Worm (Caenorhabditis elegans): ENCODE measurements around the gene clc-5.
A peak's percentile ranks its signal among the peaks of the same experiment; 100 is the strongest.

Gene clc-5

ce11 chrX:7452606-7453005 lies 19.2 kb downstream of the clc-5 start:
- TF ChIP-seq spr-3 (GFP tag; optimal IDR thresholded peaks at IDR 0.05): no peak
- TF ChIP-seq zip-2 (tag; optimal IDR thresholded peaks at IDR 0.05): no peak
- TF ChIP-seq daf-19 (GFP tag; conservative IDR thresholded peaks at IDR 0.05): no peak
- TF ChIP-seq zfp-2 (tag; optimal IDR thresholded peaks at IDR 0.05): no peak
- TF ChIP-seq sdz-12 (GFP tag; optimal IDR thresholded peaks at IDR 0.05): no peak
- no peak for TF ChIP-seq Y5F2A.4 (GFP tag; optimal IDR thresholded peaks at IDR 0.05)
- TF ChIP-seq ztf-11 (tag; optimal IDR thresholded peaks at IDR 0.05): no peak
- no peak for TF ChIP-seq nhr-41 (GFP tag; IDR thresholded peaks at IDR 0.05)
- TF ChIP-seq nhr-102 (tag; optimal IDR thresholded peaks at IDR 0.05): no peak
- no peak for TF ChIP-seq nhr-42 (GFP tag; IDR thresholded peaks at IDR 0.05)
- TF ChIP-seq spr-1 (tag; optimal IDR thresholded peaks at IDR 0.05): no peak
- no peak for TF ChIP-seq daf-8 (GFP tag; IDR thresholded peaks at IDR 0.05)
- no peak for TF ChIP-seq snpc-4 (tag; optimal IDR thresholded peaks at IDR 0.05)
- TF ChIP-seq nhr-6 (tag; optimal IDR thresholded peaks at IDR 0.05): no peak

DNA sequence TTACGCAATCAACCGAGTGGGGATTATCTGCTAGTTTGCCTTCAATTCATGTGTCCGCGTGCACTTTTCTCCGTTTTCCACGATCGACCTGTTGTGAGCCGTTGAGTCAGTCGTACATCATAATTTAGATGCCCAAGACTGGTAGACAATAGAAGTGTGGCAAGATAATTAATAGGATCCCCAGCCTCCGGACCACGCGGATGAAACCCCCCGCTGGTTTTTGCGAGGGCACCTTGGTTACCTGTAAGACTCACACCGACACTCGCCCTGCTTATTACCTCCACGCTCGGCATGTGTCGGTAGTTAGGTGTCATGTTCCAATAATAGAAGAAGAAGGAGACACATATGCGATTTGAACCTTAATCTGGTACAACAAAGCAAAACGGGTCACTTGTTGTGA lies 22.6 kb downstream of the clc-5 start:
- TF ChIP-seq ceh-28 (tag; optimal IDR thresholded peaks at IDR 0.05) (no peak), arid-1 (GFP tag; conservative IDR thresholded peaks at IDR 0.05) (no peak)

DNA sequence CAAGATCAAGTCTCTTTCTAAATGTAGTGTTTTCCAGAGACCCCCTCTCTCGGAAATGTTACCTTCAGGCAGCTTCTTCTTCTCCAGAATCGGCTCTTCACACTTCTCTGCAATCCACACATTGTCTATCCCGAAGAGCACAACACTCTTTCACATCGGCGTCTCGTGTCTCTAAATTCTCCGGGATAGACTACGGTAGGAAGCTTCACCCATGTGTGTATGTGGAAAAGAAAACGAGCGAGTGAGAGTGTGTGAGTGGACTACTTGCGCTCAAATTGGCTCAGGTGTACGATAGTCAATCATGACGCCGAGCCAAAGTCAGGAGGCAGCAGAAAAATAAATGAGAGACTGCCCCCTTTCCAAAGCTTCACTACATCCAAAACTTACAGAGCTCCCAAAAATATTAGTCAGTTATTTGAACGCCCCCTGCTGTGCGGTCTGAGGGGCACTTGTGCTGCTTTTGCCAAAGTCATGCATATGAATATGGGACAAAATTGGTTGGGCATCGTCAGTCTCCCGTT lies 23.8 kb downstream of the clc-5 start:
- no peak for TF ChIP-seq F44E2.7 (GFP tag; IDR thresholded peaks at IDR 0.05)
- TF ChIP-seq unc-39 (tag; optimal IDR thresholded peaks at IDR 0.05): no peak
- TF ChIP-seq hlh-11 (tag; optimal IDR thresholded peaks at IDR 0.05): no peak
- peak in 1 of 2 experiments; percentile 30 for TF ChIP-seq lsy-2 (tag; optimal IDR thresholded peaks at IDR 0.05)
- TF ChIP-seq ceh-62 (tag; optimal IDR thresholded peaks at IDR 0.05): no peak
- no peak for TF ChIP-seq D1046.2 (GFP tag; IDR thresholded peaks at IDR 0.05)
- no peak for TF ChIP-seq daf-19 (GFP tag; conservative IDR thresholded peaks at IDR 0.05)
- TF ChIP-seq lin-38 (GFP tag; IDR thresholded peaks at IDR 0.05): no peak
- peak; percentile 65 for TF ChIP-seq fkh-10 (GFP tag; optimal IDR thresholded peaks at IDR 0.05)
- peak; percentile 91 for TF ChIP-seq aha-1 (tag)
- no peak for TF ChIP-seq aly-2 (tag; optimal IDR thresholded peaks at IDR 0.05)

- TF ChIP-seq hmg-1.1 (GFP tag; IDR thresholded peaks at IDR 0.05): 0 out of 2 replicates have a peak, but pooled peaks have one; percentile 6
- no peak for TF ChIP-seq ztf-7 (tag; optimal IDR thresholded peaks at IDR 0.05)
- TF ChIP-seq ceh-44 (GFP tag; IDR thresholded peaks at IDR 0.05): no peak
- TF ChIP-seq set-16 (GFP tag; IDR thresholded peaks at IDR 0.05): peak; percentile 49
- no peak for TF ChIP-seq jun-1 (tag; optimal IDR thresholded peaks at IDR 0.05)
- peak; percentile 24 for TF ChIP-seq aha-1 (tag)
- TF ChIP-seq daf-16 (GFP tag; optimal IDR thresholded peaks at IDR 0.05): no peak
- no peak for TF ChIP-seq daf-16 (tag; optimal IDR thresholded peaks at IDR 0.05)
- TF ChIP-seq nhr-77 (tag; optimal IDR thresholded peaks at IDR 0.05): no peak
- no peak for TF ChIP-seq dmd-6 (GFP tag; IDR thresholded peaks at IDR 0.05)
- TF ChIP-seq egl-43 (GFP tag; IDR thresholded peaks at IDR 0.05): 0 out of 2 replicates have a peak, but pooled peaks have one; percentile 21
- peak; percentile 12 for TF ChIP-seq rbr-2 (tag; optimal IDR thresholded peaks at IDR 0.05)
- no peak for TF ChIP-seq R02D3.7 (tag; optimal IDR thresholded peaks at IDR 0.05)
Measured at ce11 chrX:7460516-7460915, 27.1 kb downstream of the clc-5 start.

DNA sequence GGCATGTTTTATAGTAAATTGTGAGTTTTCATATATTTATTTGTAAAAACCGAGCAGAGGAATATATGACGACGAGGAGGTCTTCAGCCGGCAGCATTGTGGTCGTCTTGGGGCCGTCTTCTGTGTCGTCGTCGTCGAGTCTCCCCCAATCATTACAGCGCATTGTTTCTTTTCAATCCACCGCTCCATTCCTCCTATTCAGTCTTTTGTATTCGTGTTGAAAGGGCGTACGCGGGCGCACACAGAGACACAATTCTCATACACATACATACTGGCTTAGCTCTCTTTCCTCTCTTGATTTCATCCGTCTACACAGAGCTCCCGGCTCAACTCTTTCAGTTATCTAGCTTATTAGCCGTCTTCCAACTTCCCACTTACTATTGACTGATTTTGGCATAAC lies 30.3 kb downstream of the clc-5 start, which contains the start of gene sox-2:
TSS of gene sox-2 (minus strand) at position 100 of the 400 bp plus-strand sequence.
- no peak for TF ChIP-seq lin-29 (GFP tag; IDR thresholded peaks at IDR 0.05)
- TF ChIP-seq aha-1 (tag): peak; percentile 83

Measured in whole organism, L4 larva.